Worm (Caenorhabditis elegans): ENCODE measurements around the gene aexr-2.

ce11 chrX:6609717-6610116 lies 21.6 kb downstream of the aexr-2 start, which contains the start of gene C25B8.8:
- TF ChIP-seq nhr-179 (tag; optimal IDR thresholded peaks at IDR 0.05) (no peak), hmg-20 (GFP tag; IDR thresholded peaks at IDR 0.05) (no peak), Y95B8A.8 (GFP tag; IDR thresholded peaks at IDR 0.05) (no peak), attf-5 (GFP tag; optimal IDR thresholded peaks at IDR 0.05) (no peak), zfh-2 (GFP tag; conservative IDR thresholded peaks at IDR 0.05) (no peak)
